Fruit fly (Drosophila melanogaster): ENCODE results near the gene Manf.

Manf gene

DNA sequence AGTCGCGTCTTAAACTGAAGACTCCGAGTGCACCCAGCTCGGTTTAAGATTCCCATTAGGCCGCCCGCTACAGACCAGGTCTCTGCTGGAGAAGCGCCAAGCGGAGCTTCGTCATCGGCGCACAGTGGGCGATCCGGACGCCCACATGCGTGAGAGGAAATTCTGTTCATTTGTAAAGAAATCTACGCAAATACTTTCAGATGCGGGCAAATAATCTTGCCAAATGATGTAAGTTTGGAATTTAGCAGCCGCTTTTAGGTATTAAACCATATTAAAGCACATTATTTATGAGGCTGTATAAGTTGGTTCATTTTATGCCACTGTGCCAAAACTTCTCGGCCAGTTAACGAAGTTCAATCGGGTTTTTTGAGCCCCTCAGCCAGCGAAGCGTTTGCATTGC is 19.1 kb downstream of the Manf start, which contains the start of gene js:
Gene js, minus strand, starts transcription at position 19 of the 400 bp plus-strand sequence.
- no peak for TF ChIP-seq dsf (GFP tag; optimal IDR thresholded peaks at IDR 0.05; ENCODE audit: borderline replicate concordance)
- TF ChIP-seq Jra (GFP tag; optimal IDR thresholded peaks at IDR 0.05) = no peak
- no peak for TF ChIP-seq Hr78 (GFP tag; optimal IDR thresholded peaks at IDR 0.05)
- no peak for TF ChIP-seq sage (GFP tag; optimal IDR thresholded peaks at IDR 0.05)
- TF ChIP-seq dmrt93B (GFP tag; optimal IDR thresholded peaks at IDR 0.05) = no peak
- no peak for TF ChIP-seq OdsH (GFP tag; optimal IDR thresholded peaks at IDR 0.05)
- TF ChIP-seq Dif (GFP tag; optimal IDR thresholded peaks at IDR 0.05; ENCODE audit: partially characterized antibody) = no peak
- no peak for TF ChIP-seq GATAd (GFP tag; optimal IDR thresholded peaks at IDR 0.05)
- no peak for TF ChIP-seq Dfd (GFP tag; optimal IDR thresholded peaks at IDR 0.05)
- no peak for TF ChIP-seq lola (GFP tag; optimal IDR thresholded peaks at IDR 0.05)
- no peak for TF ChIP-seq Hnf4 (GFP tag; optimal IDR thresholded peaks at IDR 0.05)
- TF ChIP-seq Myc (optimal IDR thresholded peaks at IDR 0.05) = no peak
- TF ChIP-seq rgr (GFP tag; optimal IDR thresholded peaks at IDR 0.05) = no peak
- TF ChIP-seq dl (GFP tag; optimal IDR thresholded peaks at IDR 0.05; ENCODE audit: insufficient read depth in 1 of 2, partially characterized antibody in 2 of 2) = no peak
- TF ChIP-seq foxo (GFP tag; optimal IDR thresholded peaks at IDR 0.05) = no peak
- TF ChIP-seq Hr83 (GFP tag; optimal IDR thresholded peaks at IDR 0.05; ENCODE audit: poor library complexity, severe bottlenecking) = no peak
- no peak for TF ChIP-seq CG9705 (GFP tag; optimal IDR thresholded peaks at IDR 0.05)

DNA sequence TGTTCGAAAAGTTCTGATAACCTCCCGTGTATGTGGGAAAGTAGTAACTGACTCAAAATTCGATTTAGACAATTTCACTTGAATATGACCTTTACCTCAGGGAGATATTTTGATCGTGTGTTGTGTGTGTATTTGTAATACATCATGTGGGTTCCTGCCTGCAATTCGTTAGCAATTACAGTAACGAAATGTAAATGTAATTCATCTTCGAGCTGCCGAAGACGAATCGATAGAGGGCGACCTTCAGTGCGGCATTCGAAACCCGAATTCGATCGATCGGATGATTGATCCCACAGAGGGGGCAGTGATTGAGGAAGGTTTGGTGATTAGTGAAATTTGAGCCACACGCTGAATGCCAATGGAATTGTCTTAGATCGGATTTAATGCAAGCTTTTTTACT is 21.2 kb downstream of the Manf start, which contains the start of gene CG10317:
Gene CG10317, minus strand, starts transcription at position 101 of the 400 bp plus-strand sequence.
- TF ChIP-seq GATAd (GFP tag; optimal IDR thresholded peaks at IDR 0.05) (no peak), CrebA (GFP tag; optimal IDR thresholded peaks at IDR 0.05; ENCODE audit: borderline replicate concordance) (no peak), jim (GFP tag; optimal IDR thresholded peaks at IDR 0.05) (no peak), fru (GFP tag; optimal IDR thresholded peaks at IDR 0.05) (no peak), br (GFP tag; optimal IDR thresholded peaks at IDR 0.05) (no peak), sage (GFP tag; optimal IDR thresholded peaks at IDR 0.05) (no peak), sv (GFP tag; optimal IDR thresholded peaks at IDR 0.05) (no peak), Hnf4 (GFP tag; optimal IDR thresholded peaks at IDR 0.05) (no peak), Dif (GFP tag; optimal IDR thresholded peaks at IDR 0.05; ENCODE audit: partially characterized antibody) (no peak), lola (GFP tag; optimal IDR thresholded peaks at IDR 0.05) (no peak), woc (GFP tag; optimal IDR thresholded peaks at IDR 0.05) (no peak), foxo (GFP tag; optimal IDR thresholded peaks at IDR 0.05) (no peak), dl (GFP tag; optimal IDR thresholded peaks at IDR 0.05; ENCODE audit: insufficient read depth in 1 of 2, partially characterized antibody in 2 of 2) (no peak)

DNA sequence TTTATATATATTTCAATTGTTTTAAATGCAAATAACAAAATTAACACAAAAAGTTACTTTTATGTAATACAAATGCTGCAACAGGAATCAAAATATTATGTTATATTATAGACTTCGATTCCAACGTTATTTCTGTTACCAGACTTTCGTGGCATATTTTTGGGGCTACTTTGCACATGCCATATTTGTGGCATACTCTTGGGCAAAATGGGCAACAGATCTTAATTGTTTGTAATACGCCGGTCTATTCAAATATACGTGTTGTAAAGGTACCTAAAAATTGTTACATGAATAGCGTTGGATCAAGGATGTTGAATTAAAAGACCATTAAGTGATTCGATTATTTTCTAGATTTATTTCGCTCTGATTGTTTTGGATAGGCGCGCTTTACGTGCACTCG is 24.9 kb downstream of the Manf start:
- TF ChIP-seq N (GFP tag; optimal IDR thresholded peaks at IDR 0.05) (peak; percentile 81), foxo (GFP tag; optimal IDR thresholded peaks at IDR 0.05) (no peak), Myc (optimal IDR thresholded peaks at IDR 0.05) (peak; percentile 85), Vsx2 (GFP tag; optimal IDR thresholded peaks at IDR 0.05; ENCODE audit: partially characterized antibody) (peak; percentile 39), jim (GFP tag; optimal IDR thresholded peaks at IDR 0.05) (no peak), Dif (GFP tag; optimal IDR thresholded peaks at IDR 0.05; ENCODE audit: partially characterized antibody) (peak; percentile 48)

DNA sequence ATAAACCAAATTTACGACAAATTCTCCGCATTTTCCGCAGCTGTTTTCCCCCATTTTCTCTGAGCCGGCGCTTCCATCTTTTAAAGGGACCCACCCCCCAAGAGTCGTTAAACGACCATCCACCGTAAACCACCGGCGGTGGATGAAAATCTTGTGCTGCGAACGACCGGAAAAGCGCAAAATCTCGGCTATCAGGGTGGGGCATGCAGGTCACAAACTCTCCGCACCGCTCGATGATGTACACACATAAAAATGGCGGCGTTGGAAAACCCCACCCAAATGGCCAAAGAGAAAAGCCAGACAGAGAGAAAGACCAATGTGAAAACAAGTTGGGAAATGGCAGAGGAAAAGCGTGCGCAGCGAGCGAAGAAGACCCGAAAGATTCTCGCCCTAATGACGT is 36.4 kb downstream of the Manf start:
- TF ChIP-seq dsf (GFP tag; optimal IDR thresholded peaks at IDR 0.05; ENCODE audit: borderline replicate concordance) (no peak), N (GFP tag; optimal IDR thresholded peaks at IDR 0.05) (no peak), woc (GFP tag; optimal IDR thresholded peaks at IDR 0.05) (no peak)

DNA sequence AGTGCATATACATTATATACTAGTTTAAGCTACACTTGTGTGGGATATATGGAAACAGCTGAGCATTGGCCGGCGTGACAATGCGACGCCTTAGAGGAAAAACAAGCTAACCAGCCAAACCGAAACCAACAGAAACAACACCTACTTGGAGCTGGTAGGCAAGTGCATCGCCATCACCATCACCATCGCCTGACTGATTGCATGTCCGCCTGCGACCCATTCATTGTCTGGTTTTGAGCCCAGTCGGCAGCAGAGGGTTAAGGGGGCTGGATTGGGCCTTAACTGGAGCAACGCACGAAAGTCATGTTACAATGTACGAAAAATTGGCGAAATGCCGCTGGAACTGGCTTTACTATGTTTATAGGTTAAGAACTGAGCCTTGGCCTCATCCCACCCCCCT is 37.8 kb downstream of the Manf start:
- TF ChIP-seq Hnf4 (GFP tag; optimal IDR thresholded peaks at IDR 0.05) (no peak), Rel (GFP tag; optimal IDR thresholded peaks at IDR 0.05) (no peak), Rel (tag; optimal IDR thresholded peaks at IDR 0.05) (no peak), jim (GFP tag; optimal IDR thresholded peaks at IDR 0.05) (no peak), usp (GFP tag; optimal IDR thresholded peaks at IDR 0.05) (no peak), OdsH (GFP tag; optimal IDR thresholded peaks at IDR 0.05) (no peak), GATAd (GFP tag; optimal IDR thresholded peaks at IDR 0.05) (no peak), CrebA (GFP tag; optimal IDR thresholded peaks at IDR 0.05; ENCODE audit: borderline replicate concordance) (no peak), Abd-B (GFP tag; optimal IDR thresholded peaks at IDR 0.05) (no peak), h (GFP tag; optimal IDR thresholded peaks at IDR 0.05) (no peak), Dif (GFP tag; optimal IDR thresholded peaks at IDR 0.05; ENCODE audit: partially characterized antibody) (no peak), dsf (GFP tag; optimal IDR thresholded peaks at IDR 0.05; ENCODE audit: borderline replicate concordance) (no peak), psq (GFP tag; optimal IDR thresholded peaks at IDR 0.05) (no peak), dmrt93B (GFP tag; optimal IDR thresholded peaks at IDR 0.05) (no peak), HLH106 (tag; optimal IDR thresholded peaks at IDR 0.05) (no peak), CG9705 (GFP tag; optimal IDR thresholded peaks at IDR 0.05) (no peak), tai (GFP tag; optimal IDR thresholded peaks at IDR 0.05) (no peak), sage (GFP tag; optimal IDR thresholded peaks at IDR 0.05) (no peak), sv (GFP tag; optimal IDR thresholded peaks at IDR 0.05) (no peak)

All from whole organism, wandering third instar larva.